Fruit fly (Drosophila melanogaster): ENCODE data around the gene CG13995.

DNA sequence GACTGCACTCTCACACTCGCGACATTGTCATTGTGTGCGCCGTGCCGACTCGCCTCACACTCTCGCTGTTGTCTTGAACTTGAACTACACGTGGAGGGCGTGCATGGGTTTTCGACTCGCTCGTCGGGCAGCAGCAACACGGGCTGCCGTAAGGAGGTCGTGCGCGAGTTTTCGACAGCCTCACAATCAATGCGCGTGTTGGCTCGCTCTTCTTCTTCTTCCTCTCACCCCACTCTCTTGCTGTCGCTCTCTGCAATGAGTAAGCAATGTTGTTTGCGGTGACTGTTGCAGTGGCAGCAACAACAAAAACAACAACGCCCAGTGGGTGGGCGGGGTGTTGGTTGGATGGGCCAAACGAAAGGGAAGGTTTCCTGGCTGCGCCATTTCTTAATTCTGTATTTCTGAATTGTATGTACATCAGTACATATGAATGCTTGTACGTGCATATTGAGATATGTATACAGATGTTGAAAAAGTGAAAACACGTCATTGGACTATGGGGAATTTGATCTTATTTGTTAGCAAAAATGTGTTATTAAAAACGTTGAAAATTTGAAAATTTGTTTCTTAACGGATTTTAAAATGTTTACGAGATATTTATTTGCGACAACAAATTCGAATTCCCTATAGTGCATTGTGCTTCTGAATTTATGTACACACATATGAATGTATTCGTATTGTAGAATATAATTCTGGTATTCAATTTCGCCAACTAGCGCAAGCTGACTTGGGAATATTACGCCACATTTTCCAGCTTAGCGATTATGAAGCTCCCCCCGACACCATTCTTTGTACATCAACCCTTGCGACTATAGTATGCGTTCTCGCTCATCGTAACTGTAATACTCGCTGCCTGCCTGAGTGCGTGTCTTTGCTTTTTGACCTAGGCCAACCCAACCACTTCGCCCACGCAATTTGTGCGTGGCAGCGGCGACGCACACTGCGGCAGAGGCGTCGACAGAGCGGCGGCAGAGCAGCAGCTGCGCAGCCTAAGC is 34.6 kb downstream of the CG13995 start:
- TF ChIP-seq ttk (optimal IDR thresholded peaks at IDR 0.05) (no peak), psq (optimal IDR thresholded peaks at IDR 0.05) (no peak), Myc (optimal IDR thresholded peaks at IDR 0.05) (no peak), insv (optimal IDR thresholded peaks at IDR 0.05) (no peak)

Data from Kc167 (cell line).